Worm (Caenorhabditis elegans): ENCODE data around the gene mig-22.

- TF ChIP-seq unc-39 (tag; optimal IDR thresholded peaks at IDR 0.05) = no peak
- TF ChIP-seq elt-3 (tag; optimal IDR thresholded peaks at IDR 0.05) = no peak
- TF ChIP-seq unc-120 (tag; optimal IDR thresholded peaks at IDR 0.05; ENCODE audit: poor library complexity, severe bottlenecking) = no peak
- TF ChIP-seq nhr-237 (tag; optimal IDR thresholded peaks at IDR 0.05) = no peak
- no peak for TF ChIP-seq lsy-2 (tag; optimal IDR thresholded peaks at IDR 0.05)
- no peak for TF ChIP-seq lin-32 (GFP tag; optimal IDR thresholded peaks at IDR 0.05)
- TF ChIP-seq nhr-76 (tag; optimal IDR thresholded peaks at IDR 0.05) = no peak
- TF ChIP-seq nhr-28 (tag; optimal IDR thresholded peaks at IDR 0.05) = no peak
- no peak for TF ChIP-seq unc-62 (GFP tag; optimal IDR thresholded peaks at IDR 0.05)
- TF ChIP-seq sptf-1 (tag; optimal IDR thresholded peaks at IDR 0.05) = no peak
- TF ChIP-seq mls-2 (tag; optimal IDR thresholded peaks at IDR 0.05) = no peak
- TF ChIP-seq snpc-4 (tag; optimal IDR thresholded peaks at IDR 0.05) = no peak
Observed at ce11 chrIII:8788690-8789089, 21.5 kb upstream of the mig-22 start.

Measured in whole organism, mixed stage, embryonic.